Worm (Caenorhabditis elegans) whole organism, young adult: ENCODE data around the gene cox-6C.

Source experiments
- B0336.3 ChIP-seq: fragments of 200-800 bp; sonication (Bioruptor generic); IDR thresholded peaks from 2 replicates; pipeline ENCODE4 v1.3.6; 2022; ENCODE audit warnings: missing genetic modification characterization, missing compliant biosample characterization
- C06A6.2 ChIP-seq: fragments of 200-800 bp; sonication (Bioruptor generic); conservative IDR thresholded peaks from 2 replicates; pipeline ENCODE4 v1.3.6; 2022; ENCODE audit warnings: missing genetic modification characterization, missing compliant biosample characterization
- F10E7.11 ChIP-seq: sonication (generic microtip); optimal IDR thresholded peaks from 2 replicates; lab custom pipeline; 2017; ENCODE audit warnings: mild to moderate bottlenecking, missing genetic modification characterization, moderate library complexity, missing compliant biosample characterization
- F37B4.10 ChIP-seq: fragments of 200-800 bp; sonication (Bioruptor generic); IDR thresholded peaks from 2 replicates; pipeline ENCODE4 v1.3.6; 2022; ENCODE audit warnings: missing genetic modification characterization, missing compliant biosample characterization
- F55B11.4 ChIP-seq: sonication (generic microtip); optimal IDR thresholded peaks from 2 replicates; lab custom pipeline; 2016; ENCODE audit warnings: missing compliant biosample characterization, missing genetic modification characterization, borderline replicate concordance; ENCODE audit not compliant: insufficient read depth
- F57A8.1 ChIP-seq: fragments of 200-800 bp; sonication (Bioruptor generic); optimal IDR thresholded peaks from 2 replicates; lab custom pipeline; 2018; ENCODE audit warnings: mild to moderate bottlenecking, missing genetic modification characterization, moderate library complexity, missing compliant biosample characterization
- Y53G8AR.9 ChIP-seq: fragments of 200-800 bp; sonication (Bioruptor generic); conservative IDR thresholded peaks from 2 replicates; pipeline ENCODE4 v1.3.6; 2022; ENCODE audit warnings: missing genetic modification reagents, missing genetic modification characterization, missing compliant biosample characterization
- Y79H2A.3 ChIP-seq: fragments of 200-800 bp; sonication (Bioruptor generic); conservative IDR thresholded peaks from 2 replicates; pipeline ENCODE4 v1.3.6; 2022; ENCODE audit warnings: missing genetic modification reagents, missing genetic modification characterization, missing compliant biosample characterization
- Y95B8A.8 ChIP-seq: fragments of 200-800 bp; sonication (Bioruptor generic); IDR thresholded peaks from 2 replicates; pipeline ENCODE4 v1.3.6; 2022; ENCODE audit warnings: missing genetic modification reagents, missing genetic modification characterization, missing compliant biosample characterization
- ZK185.1 ChIP-seq: sonication (generic microtip); optimal IDR thresholded peaks from 2 replicates; lab custom pipeline; 2016; ENCODE audit warnings: mild to moderate bottlenecking, missing genetic modification characterization, missing compliant biosample characterization; ENCODE audit not compliant: poor library complexity, severe bottlenecking
- aptf-2 ChIP-seq: fragments of 200-800 bp; sonication (Bioruptor generic); conservative IDR thresholded peaks from 2 replicates; pipeline ENCODE4 v1.3.6; 2022; ENCODE audit warnings: missing genetic modification reagents, missing genetic modification characterization, missing compliant biosample characterization
- atf-7 ChIP-seq: sonication (generic microtip); optimal IDR thresholded peaks from 2 replicates; lab custom pipeline; 2017; ENCODE audit warnings: mild to moderate bottlenecking, missing genetic modification characterization, missing compliant biosample characterization
- athp-1 ChIP-seq: sonication (generic microtip); optimal IDR thresholded peaks from 2 replicates; lab custom pipeline; 2017; ENCODE audit warnings: mild to moderate bottlenecking, missing genetic modification characterization, missing compliant biosample characterization
- attf-5 ChIP-seq: fragments of 200-800 bp; sonication (Bioruptor generic); optimal IDR thresholded peaks from 2 replicates; lab custom pipeline; 2018; ENCODE audit warnings: mild to moderate bottlenecking, missing genetic modification characterization, missing compliant biosample characterization
- ccch-3 ChIP-seq: fragments of 200-800 bp; sonication (Bioruptor generic); optimal IDR thresholded peaks from 2 replicates; lab custom pipeline; 2018; ENCODE audit warnings: mild to moderate bottlenecking, missing genetic modification characterization, missing compliant biosample characterization
- ceh-100 ChIP-seq: fragments of 200-800 bp; sonication (Bioruptor generic); IDR thresholded peaks from 2 replicates; pipeline ENCODE4 v1.3.6; 2022; ENCODE audit warnings: missing genetic modification reagents, missing genetic modification characterization, missing compliant biosample characterization
- ceh-58 ChIP-seq: fragments of 200-800 bp; sonication (Bioruptor generic); IDR thresholded peaks from 2 replicates; pipeline ENCODE4 v1.3.6; 2022; ENCODE audit warnings: missing genetic modification characterization, missing compliant biosample characterization
- die-1 ChIP-seq: sonication (generic microtip); optimal IDR thresholded peaks from 2 replicates; lab custom pipeline; 2016; ENCODE audit warnings: missing genotype, mild to moderate bottlenecking, missing genetic modification characterization, missing compliant biosample characterization
- dox-1 ChIP-seq: fragments of 200-800 bp; sonication (Bioruptor generic); IDR thresholded peaks from 2 replicates; pipeline ENCODE4 v1.3.6; 2022; ENCODE audit warnings: missing genetic modification reagents, missing genetic modification characterization, missing compliant biosample characterization
- dpff-1 ChIP-seq: sonication (generic microtip); optimal IDR thresholded peaks from 2 replicates; lab custom pipeline; 2017; ENCODE audit warnings: mild to moderate bottlenecking, missing genetic modification characterization, missing compliant biosample characterization
- efl-1 ChIP-seq: fragments of 150-350 bp; optimal IDR thresholded peaks from 2 replicates; lab custom pipeline; 2014; ENCODE audit warnings: missing biosample characterization, missing genetic modification reagents, missing genetic modification characterization
- egrh-3 ChIP-seq: fragments of 200-800 bp; sonication (Bioruptor generic); IDR thresholded peaks from 2 replicates; pipeline ENCODE4 v1.3.6; 2022; ENCODE audit warnings: missing genetic modification reagents, missing genetic modification characterization, missing compliant biosample characterization
- ekl-4 ChIP-seq: fragments of 200-800 bp; sonication (Bioruptor generic); IDR thresholded peaks from 2 replicates; pipeline ENCODE4 v1.3.6; 2022; ENCODE audit warnings: missing genetic modification reagents, missing genetic modification characterization, missing compliant biosample characterization
- him-1 ChIP-seq: sonication (generic microtip); optimal IDR thresholded peaks from 2 replicates; lab custom pipeline; 2016; ENCODE audit warnings: missing genotype, missing genetic modification reagents, missing genetic modification characterization, missing compliant biosample characterization
- hmg-1.2 ChIP-seq: fragments of 200-800 bp; sonication (Bioruptor generic); IDR thresholded peaks from 2 replicates; pipeline ENCODE4 v1.3.6; 2022; ENCODE audit warnings: missing genetic modification reagents, missing genetic modification characterization, missing compliant biosample characterization
- lag-1 ChIP-seq: fragments of 200-800 bp; sonication (Bioruptor generic); IDR thresholded peaks from 2 replicates; pipeline ENCODE4 v1.3.6; 2022; ENCODE audit warnings: missing genetic modification reagents, missing genetic modification characterization, missing compliant biosample characterization
- let-607 ChIP-seq, 2 experiments: fragments of 200-800 bp in 1 of 2; sonication (Bioruptor generic) in 1 of 2; sonication (generic microtip) in 1 of 2; optimal IDR thresholded peaks; 2 replicates each; lab custom pipeline; 2016 to 2018; ENCODE audit warnings: mild to moderate bottlenecking in 2 of 2, missing compliant biosample characterization in 2 of 2, missing genetic modification characterization in 2 of 2, moderate library complexity in 2 of 2, missing genotype in 1 of 2
- lin-35 ChIP-seq, 3 experiments: fragments of 150-350 bp in 2 of 3; sonication (generic microtip) in 1 of 3; optimal IDR thresholded peaks; 2 replicates each; lab custom pipeline; 2014 to 2018; ENCODE audit warnings: missing biosample characterization in 3 of 3, missing genetic modification characterization in 3 of 3, missing genetic modification reagents in 3 of 3
- lsl-1 ChIP-seq: fragments of 200-800 bp; sonication (Bioruptor generic); optimal IDR thresholded peaks from 2 replicates; lab custom pipeline; 2018; ENCODE audit warnings: mild to moderate bottlenecking, missing genetic modification characterization, moderate library complexity, missing compliant biosample characterization
- madf-10 ChIP-seq: sonication (generic microtip); optimal IDR thresholded peaks from 2 replicates; lab custom pipeline; 2016; ENCODE audit warnings: mild to moderate bottlenecking, missing genetic modification characterization, missing compliant biosample characterization
- madf-3 ChIP-seq: fragments of 200-800 bp; sonication (Bioruptor generic); IDR thresholded peaks from 2 replicates; pipeline ENCODE4 v1.3.6; 2022; ENCODE audit warnings: missing genetic modification reagents, missing genetic modification characterization, missing compliant biosample characterization
- nfyb-1 ChIP-seq: fragments of 200-800 bp; sonication (Bioruptor generic); IDR thresholded peaks from 2 replicates; pipeline ENCODE4 v1.3.6; 2022; ENCODE audit warnings: missing genetic modification reagents, missing genetic modification characterization, missing compliant biosample characterization
- nhr-179 ChIP-seq: sonication (generic microtip); optimal IDR thresholded peaks from 2 replicates; lab custom pipeline; 2016; ENCODE audit warnings: mild to moderate bottlenecking, missing genetic modification characterization, missing compliant biosample characterization
- nhr-80 ChIP-seq: sonication (generic microtip); optimal IDR thresholded peaks from 2 replicates; lab custom pipeline; 2016; ENCODE audit warnings: missing genetic modification characterization, missing compliant biosample characterization
- snpc-1.1 ChIP-seq: sonication (generic microtip); optimal IDR thresholded peaks from 2 replicates; lab custom pipeline; 2017; ENCODE audit warnings: missing genetic modification characterization, mild to moderate bottlenecking, missing compliant biosample characterization, antibody characterized with exemption, moderate library complexity, missing genotype, missing genetic modification reagents; ENCODE audit not compliant: insufficient read depth
- snpc-3.4 ChIP-seq: sonication (generic microtip); optimal IDR thresholded peaks from 2 replicates; lab custom pipeline; 2017; ENCODE audit warnings: missing genetic modification characterization, mild to moderate bottlenecking, missing compliant biosample characterization, antibody characterized with exemption, moderate library complexity, missing genotype, missing genetic modification reagents
- snpc-4 ChIP-seq, 5 experiments: fragments of 150-350 bp in 1 of 5; sonication (generic microtip) in 4 of 5; optimal IDR thresholded peaks; 2 replicates each; lab custom pipeline; 2014 to 2018; ENCODE audit warnings: missing genetic modification characterization in 5 of 5, missing biosample characterization in 3 of 5, antibody characterized with exemption in 2 of 5, mild to moderate bottlenecking in 2 of 5, missing compliant biosample characterization in 2 of 5, missing genotype in 2 of 5, moderate library complexity in 2 of 5, missing genetic modification reagents in 1 of 5
- tlf-1 ChIP-seq: fragments of 200-800 bp; sonication (Bioruptor generic); optimal IDR thresholded peaks from 2 replicates; lab custom pipeline; 2018; ENCODE audit warnings: mild to moderate bottlenecking, missing genetic modification characterization, missing compliant biosample characterization
- zfh-2 ChIP-seq: fragments of 200-800 bp; sonication (Bioruptor generic); conservative IDR thresholded peaks from 2 replicates; pipeline ENCODE4 v1.3.6; 2022; ENCODE audit warnings: missing genetic modification reagents, missing genetic modification characterization, missing compliant biosample characterization
- zim-3 ChIP-seq: sonication (generic microtip); optimal IDR thresholded peaks from 2 replicates; lab custom pipeline; 2017; ENCODE audit warnings: mild to moderate bottlenecking, missing genetic modification characterization, moderate library complexity, missing compliant biosample characterization
- ztf-18 ChIP-seq: sonication (generic microtip); optimal IDR thresholded peaks from 2 replicates; lab custom pipeline; 2016; ENCODE audit warnings: missing genotype, mild to moderate bottlenecking, missing genetic modification characterization, missing compliant biosample characterization
- ztf-26 ChIP-seq: sonication (generic microtip); optimal IDR thresholded peaks from 2 replicates; lab custom pipeline; 2017; ENCODE audit warnings: missing genetic modification characterization, missing compliant biosample characterization
- ztf-28 ChIP-seq: fragments of 200-800 bp; sonication (Bioruptor generic); IDR thresholded peaks from 2 replicates; pipeline ENCODE4 v1.3.6; 2022; ENCODE audit warnings: missing genetic modification reagents, missing genetic modification characterization, missing compliant biosample characterization
- ztf-3 ChIP-seq: fragments of 200-800 bp; sonication (Bioruptor generic); optimal IDR thresholded peaks from 2 replicates; lab custom pipeline; 2018; ENCODE audit warnings: mild to moderate bottlenecking, missing genetic modification characterization, missing compliant biosample characterization

Gene cox-6C

DNA sequence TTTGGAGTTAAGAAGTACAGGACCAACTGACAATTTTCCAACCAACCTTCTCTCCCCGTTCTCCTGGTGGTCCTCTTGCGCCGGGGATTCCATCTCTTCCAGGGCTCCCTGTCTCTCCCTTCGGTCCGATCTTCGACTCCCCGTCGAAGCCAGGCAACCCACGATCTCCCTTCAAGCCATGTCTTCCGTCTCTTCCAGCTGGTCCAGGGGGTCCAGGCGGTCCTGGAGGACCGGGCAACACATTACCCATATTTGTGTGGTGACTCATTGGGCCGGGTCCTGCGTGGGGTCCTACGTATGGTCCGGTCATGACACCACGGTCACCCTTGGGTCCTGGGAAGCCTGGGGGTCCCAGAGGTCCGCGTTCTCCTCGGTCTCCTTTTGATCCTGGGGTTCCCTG is 14.5 kb downstream of the cox-6C start:
- peak; percentile 74; the same call in 1 of the 2 replicates for TF ChIP-seq egrh-3
- no peak for TF ChIP-seq madf-10 (tag; lab: Kevin White, UChicago)
- TF ChIP-seq zfh-2 (GFP tag; lab: Robert Waterston, UW) = peak; percentile 74

DNA sequence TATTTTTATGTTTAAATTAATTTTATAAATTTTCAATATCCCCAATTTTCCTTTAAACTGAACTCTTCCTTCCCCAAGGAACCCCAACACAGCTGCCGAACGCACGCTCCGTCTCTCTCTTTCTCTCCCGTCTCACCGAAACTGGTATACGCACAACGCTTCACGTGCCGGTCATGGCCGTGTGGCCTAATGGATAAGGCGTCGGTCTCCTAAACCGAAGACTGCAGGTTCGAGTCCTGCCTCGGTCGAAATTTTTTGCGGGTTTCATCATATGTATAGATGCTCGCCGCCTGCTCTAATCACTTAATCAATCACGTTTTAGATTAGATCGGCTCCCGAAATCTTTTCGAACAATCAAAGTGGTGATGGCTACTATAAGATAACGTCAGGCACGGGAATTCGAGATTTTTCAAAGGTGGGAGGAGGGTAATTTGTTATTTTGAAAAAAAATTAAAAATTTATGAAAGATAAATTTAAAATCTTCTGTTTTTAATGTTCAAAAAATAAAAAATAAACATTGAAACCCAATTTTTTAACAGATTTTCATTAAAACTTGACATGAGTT is 17.4 kb downstream of the cox-6C start:
- TF ChIP-seq ekl-4 (GFP tag; lab: Robert Waterston, UW) (peak; percentile 75), Y53G8AR.9 (GFP tag; lab: Robert Waterston, UW) (no peak), F37B4.10 (GFP tag; lab: Robert Waterston, UW) (0 out of 2 replicates have a peak, but pooled peaks have one; percentile 78), lag-1 (GFP tag; lab: Robert Waterston, UW) (no peak), ceh-58 (GFP tag; lab: Robert Waterston, UW) (no peak), F57A8.1 (GFP tag; lab: Kevin White, UChicago) (peak; percentile 3), ztf-26 (tag; lab: Kevin White, UChicago) (peak; percentile 1), snpc-3.4 (no peak), nhr-80 (no peak), zfh-2 (GFP tag; lab: Robert Waterston, UW) (peak; percentile 71), dpff-1 (tag; lab: Kevin White, UChicago) (no peak), Y79H2A.3 (GFP tag; lab: Robert Waterston, UW) (no peak), madf-3 (GFP tag; lab: Robert Waterston, UW) (no peak), egrh-3 (peak; percentile 43; the same call in 1 of the 2 replicates), C06A6.2 (GFP tag; lab: Robert Waterston, UW) (0 out of 2 replicates have a peak, but pooled peaks have one; percentile 38), nfyb-1 (peak; percentile 79), ztf-18 (tag; lab: Kevin White, UChicago) (peak; percentile 64), Y95B8A.8 (GFP tag; lab: Robert Waterston, UW) (0 out of 2 replicates have a peak, but pooled peaks have one; percentile 56), hmg-1.2 (GFP tag; lab: Robert Waterston, UW) (peak; percentile 81), ztf-3 (no peak), ztf-28 (0 out of 2 replicates have a peak, but pooled peaks have one; percentile 50), F55B11.4 (tag; lab: Kevin White, UChicago) (no peak), snpc-4 (GFP tag; optimal IDR thresholded peaks at IDR 0.05; lab: Kevin White, UChicago) (peak; percentile 28), snpc-4 (tag; optimal IDR thresholded peaks at IDR 0.05; lab: Kevin White, UChicago) (peak in 1 of 4 experiments; percentile 58), athp-1 (peak; percentile 55), attf-5 (peak; percentile 58), let-607 (tag; optimal IDR thresholded peaks at IDR 0.05; lab: Kevin White, UChicago) (peak in 1 of 2 experiments; percentile 3), tlf-1 (GFP tag; lab: Kevin White, UChicago) (no peak), B0336.3 (GFP tag; lab: Robert Waterston, UW) (no peak), ZK185.1 (tag; lab: Kevin White, UChicago) (no peak), nhr-179 (no peak), him-1 (tag; lab: Kevin White, UChicago) (peak; percentile 94), dox-1 (GFP tag; lab: Robert Waterston, UW) (peak; percentile 86), lin-35 (GFP tag; optimal IDR thresholded peaks at IDR 0.05; lab: Kevin White, UChicago) (peak in 1 of 3 experiments; percentile 11), zim-3 (peak; percentile 97), aptf-2 (0 out of 2 replicates have a peak, but pooled peaks have one; percentile 44), efl-1 (GFP tag; lab: Kevin White, UChicago) (no peak), snpc-1.1 (tag; lab: Kevin White, UChicago) (no peak), ccch-3 (no peak), atf-7 (tag; lab: Kevin White, UChicago) (no peak), madf-10 (tag; lab: Kevin White, UChicago) (peak; percentile 76), ceh-100 (GFP tag; lab: Robert Waterston, UW) (peak; percentile 20; the same call in 1 of the 2 replicates), die-1 (peak; percentile 68), F10E7.11 (peak; percentile 58), lsl-1 (GFP tag; lab: Kevin White, UChicago) (peak; percentile 15)
